Worm (Caenorhabditis elegans) whole organism, late embryonic: ENCODE measurements around the gene cblc-1.
A peak's percentile ranks its signal among the peaks of the same experiment; 100 is the strongest.
"Not testable (repeated sequence)": the region's sequence is repeated elsewhere in the genome, so short reads cannot be mapped to it uniquely, and the experiment has no call there.

ENCODE experiments used
- K02D7.2 ChIP-seq: sonication (generic microtip); optimal IDR thresholded peaks from 2 replicates; lab custom pipeline; 2017; ENCODE audit warnings: mild to moderate bottlenecking, missing genetic modification characterization, missing compliant biosample characterization
- K09A11.1 ChIP-seq: sonication (generic microtip); optimal IDR thresholded peaks from 2 replicates; lab custom pipeline; 2017; ENCODE audit warnings: antibody characterized with exemption, mild to moderate bottlenecking, missing genetic modification characterization, missing compliant biosample characterization; ENCODE audit not compliant: insufficient read depth
- T23F11.4 ChIP-seq: fragments of 200-800 bp; sonication (Bioruptor generic); optimal IDR thresholded peaks from 2 replicates; lab custom pipeline; 2018; ENCODE audit warnings: mild to moderate bottlenecking, missing genetic modification characterization, missing compliant biosample characterization
- ama-1 ChIP-seq: fragments of 150-350 bp; optimal IDR thresholded peaks from 2 replicates; lab custom pipeline; 2014
- ceh-14 ChIP-seq: sonication (generic microtip); optimal IDR thresholded peaks from 2 replicates; lab custom pipeline; 2016; ENCODE audit warnings: missing genotype, missing genetic modification characterization, missing compliant biosample characterization
- ceh-18 ChIP-seq: sonication (generic microtip); optimal IDR thresholded peaks from 2 replicates; lab custom pipeline; 2016; ENCODE audit warnings: missing genetic modification characterization, missing compliant biosample characterization
- ceh-19 ChIP-seq: fragments of 200-800 bp; sonication (Bioruptor generic); optimal IDR thresholded peaks from 2 replicates; lab custom pipeline; 2018; ENCODE audit warnings: mild to moderate bottlenecking, missing genetic modification characterization, missing compliant biosample characterization
- ceh-22 ChIP-seq: sonication (generic microtip); optimal IDR thresholded peaks from 2 replicates; lab custom pipeline; 2017; ENCODE audit warnings: missing biosample characterization, missing genetic modification characterization
- ceh-24 ChIP-seq: sonication (generic microtip); optimal IDR thresholded peaks from 2 replicates; lab custom pipeline; 2016; ENCODE audit warnings: mild to moderate bottlenecking, missing genetic modification characterization, missing compliant biosample characterization
- ceh-30 ChIP-seq: fragments of 150-350 bp; optimal IDR thresholded peaks from 2 replicates; lab custom pipeline; 2014; ENCODE audit warnings: missing biosample characterization, missing genetic modification characterization
- ceh-31 ChIP-seq: sonication (generic microtip); optimal IDR thresholded peaks from 2 replicates; lab custom pipeline; 2016; ENCODE audit warnings: missing genetic modification characterization, missing compliant biosample characterization
- ceh-34 ChIP-seq: sonication (generic microtip); optimal IDR thresholded peaks from 2 replicates; lab custom pipeline; 2016; ENCODE audit warnings: mild to moderate bottlenecking, missing genetic modification characterization, missing compliant biosample characterization
- ceh-48 ChIP-seq: sonication (generic microtip); optimal IDR thresholded peaks from 2 replicates; lab custom pipeline; 2016; ENCODE audit warnings: missing genetic modification characterization, inconsistent platforms, missing compliant biosample characterization
- ceh-9 ChIP-seq: sonication (generic microtip); optimal IDR thresholded peaks from 2 replicates; lab custom pipeline; 2016; ENCODE audit warnings: mild to moderate bottlenecking, missing genetic modification characterization, inconsistent platforms, missing compliant biosample characterization
- dve-1 ChIP-seq: sonication (generic microtip); optimal IDR thresholded peaks from 2 replicates; lab custom pipeline; 2017; ENCODE audit warnings: antibody characterized with exemption, mild to moderate bottlenecking, missing genetic modification characterization, missing compliant biosample characterization
- elt-2 ChIP-seq: sonication (generic microtip); optimal IDR thresholded peaks from 2 replicates; lab custom pipeline; 2016; ENCODE audit warnings: missing genetic modification reagents, missing genetic modification characterization, missing compliant biosample characterization
- elt-4 ChIP-seq: sonication (generic microtip); optimal IDR thresholded peaks from 2 replicates; lab custom pipeline; 2016; ENCODE audit warnings: missing genetic modification characterization, missing compliant biosample characterization
- ets-4 ChIP-seq: sonication (generic microtip); optimal IDR thresholded peaks from 2 replicates; lab custom pipeline; 2016; ENCODE audit warnings: missing genetic modification characterization, missing compliant biosample characterization
- eyg-1 ChIP-seq: sonication (generic microtip); optimal IDR thresholded peaks from 2 replicates; lab custom pipeline; 2016; ENCODE audit warnings: missing genotype, missing genetic modification characterization, missing compliant biosample characterization
- fkh-6 ChIP-seq: sonication (generic microtip); optimal IDR thresholded peaks from 2 replicates; lab custom pipeline; 2016; ENCODE audit warnings: missing genetic modification characterization, missing compliant biosample characterization
- hlh-30 ChIP-seq: sonication (generic microtip); optimal IDR thresholded peaks from 2 replicates; lab custom pipeline; 2017; ENCODE audit warnings: antibody characterized with exemption, missing genetic modification characterization, missing compliant biosample characterization; ENCODE audit not compliant: insufficient read depth
- lim-6 ChIP-seq: sonication (generic microtip); optimal IDR thresholded peaks from 2 replicates; lab custom pipeline; 2016; ENCODE audit warnings: missing genetic modification characterization, missing compliant biosample characterization
- mec-3 ChIP-seq: sonication (generic microtip); optimal IDR thresholded peaks from 2 replicates; lab custom pipeline; 2016; ENCODE audit warnings: borderline replicate concordance, missing genetic modification characterization, missing compliant biosample characterization
- nfya-1 ChIP-seq: sonication (generic microtip); optimal IDR thresholded peaks from 2 replicates; lab custom pipeline; 2017; ENCODE audit warnings: missing genetic modification characterization, mild to moderate bottlenecking, missing compliant biosample characterization, antibody characterized with exemption, moderate library complexity
- pat-9 ChIP-seq: fragments of 200-800 bp; sonication (Bioruptor generic); optimal IDR thresholded peaks from 2 replicates; lab custom pipeline; 2018; ENCODE audit warnings: mild to moderate bottlenecking, missing genetic modification characterization, moderate library complexity, missing compliant biosample characterization
- pax-1 ChIP-seq: fragments of 150-350 bp; optimal IDR thresholded peaks from 2 replicates; lab custom pipeline; 2014; ENCODE audit warnings: missing biosample characterization, missing genetic modification characterization
- pqm-1 ChIP-seq: sonication (generic microtip); optimal IDR thresholded peaks from 2 replicates; lab custom pipeline; 2016; ENCODE audit warnings: missing genetic modification characterization, missing compliant biosample characterization
- rnt-1 ChIP-seq: sonication (generic microtip); optimal IDR thresholded peaks from 2 replicates; lab custom pipeline; 2016; ENCODE audit warnings: missing genetic modification characterization, missing compliant biosample characterization
- sdc-2 ChIP-seq: sonication (generic microtip); optimal IDR thresholded peaks from 2 replicates; lab custom pipeline; 2016; ENCODE audit warnings: missing genotype, missing genetic modification characterization, missing compliant biosample characterization
- sox-2 ChIP-seq: fragments of 200-800 bp; sonication (Bioruptor generic); IDR thresholded peaks from 2 replicates; pipeline ENCODE4 v1.3.6; 2022; ENCODE audit warnings: missing genetic modification reagents, missing genetic modification characterization, missing compliant biosample characterization
- tbx-2 ChIP-seq: sonication (generic microtip); optimal IDR thresholded peaks from 2 replicates; lab custom pipeline; 2016; ENCODE audit warnings: missing genetic modification characterization, missing compliant biosample characterization
- unc-42 ChIP-seq: sonication (generic microtip); optimal IDR thresholded peaks from 2 replicates; lab custom pipeline; 2016; ENCODE audit warnings: missing genotype, missing genetic modification characterization, missing compliant biosample characterization
- unc-55 ChIP-seq: sonication (generic microtip); optimal IDR thresholded peaks from 2 replicates; lab custom pipeline; 2017; ENCODE audit warnings: missing biosample characterization, missing genetic modification reagents, missing genetic modification characterization
- unc-86 ChIP-seq: sonication (generic microtip); optimal IDR thresholded peaks from 2 replicates; lab custom pipeline; 2016; ENCODE audit warnings: missing genetic modification characterization, missing compliant biosample characterization
- zip-5 ChIP-seq: sonication (generic microtip); optimal IDR thresholded peaks from 2 replicates; lab custom pipeline; 2016; ENCODE audit warnings: missing genetic modification characterization, missing compliant biosample characterization

Gene cblc-1

DNA sequence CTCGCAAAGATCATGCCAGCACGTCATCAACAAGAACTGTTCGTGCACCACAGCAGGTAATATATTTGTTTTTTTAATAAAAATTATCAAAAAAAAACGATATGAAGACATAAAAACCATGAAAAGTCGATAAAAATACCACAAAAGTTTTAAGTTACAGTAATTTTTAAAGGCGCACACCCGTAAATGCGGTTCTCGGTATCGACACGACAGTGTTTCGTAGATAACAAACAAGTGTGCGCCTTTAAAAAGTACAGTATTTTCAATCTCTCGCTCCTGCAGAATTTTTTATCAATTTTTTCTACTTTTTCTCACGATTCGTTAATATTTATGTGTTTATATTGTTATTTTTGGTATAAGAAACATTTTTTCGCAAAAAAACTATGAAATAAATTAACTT, 35.6 kb downstream of the cblc-1 start:
- TF ChIP-seq ama-1 (lab: Kevin White, UChicago) (no peak), T23F11.4 (GFP tag; lab: Kevin White, UChicago) (no peak), ceh-24 (tag; lab: Kevin White, UChicago) (no peak), dve-1 (no peak), ceh-19 (GFP tag; lab: Kevin White, UChicago) (no peak), elt-4 (tag; lab: Kevin White, UChicago) (no peak), K02D7.2 (tag; lab: Kevin White, UChicago) (no peak), eyg-1 (tag; lab: Kevin White, UChicago) (no peak)
- TF ChIP-seq, all 69 proteins: peak for 0

DNA sequence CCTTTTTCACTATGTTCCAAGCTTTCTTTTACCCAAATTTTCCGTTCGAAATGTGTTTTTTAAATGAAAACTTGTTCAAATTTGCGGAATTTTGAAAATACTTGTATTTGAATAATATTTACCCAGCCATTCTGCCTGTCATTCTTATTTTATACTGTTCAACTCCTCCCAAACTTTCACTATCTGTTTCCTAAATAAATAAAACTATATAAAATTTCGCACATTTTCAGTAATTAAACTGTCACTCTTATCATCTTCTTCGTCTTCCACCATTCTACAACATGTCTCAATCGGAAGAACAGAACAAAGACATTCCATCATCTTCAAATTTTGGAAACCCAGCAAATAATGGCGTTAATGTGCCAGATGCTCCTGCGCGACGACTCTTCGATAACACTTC, 36.2 kb downstream of the cblc-1 start, which contains the start of gene btbd-10:
Gene btbd-10 (plus strand): TSS at position 231 of the 400 bp plus-strand sequence.
- TF ChIP-seq unc-55 (GFP tag; lab: Kevin White, UChicago): no peak
- TF ChIP-seq K02D7.2 (tag; lab: Kevin White, UChicago): no peak
- no peak for TF ChIP-seq pat-9 (tag; lab: Kevin White, UChicago)
- no peak for TF ChIP-seq zip-5 (tag; lab: Kevin White, UChicago)
- TF ChIP-seq unc-42 (tag; lab: Kevin White, UChicago): no peak
- TF ChIP-seq unc-86 (tag; lab: Kevin White, UChicago): no peak
- no peak for TF ChIP-seq fkh-6 (tag; lab: Kevin White, UChicago)
- no peak for TF ChIP-seq ceh-22 (tag; lab: Kevin White, UChicago)
- no peak for TF ChIP-seq ceh-19 (GFP tag; lab: Kevin White, UChicago)
- no peak for TF ChIP-seq ceh-14 (tag; lab: Kevin White, UChicago)
- no peak for TF ChIP-seq eyg-1 (tag; lab: Kevin White, UChicago)
- no peak for TF ChIP-seq ceh-34 (tag; lab: Kevin White, UChicago)

DNA sequence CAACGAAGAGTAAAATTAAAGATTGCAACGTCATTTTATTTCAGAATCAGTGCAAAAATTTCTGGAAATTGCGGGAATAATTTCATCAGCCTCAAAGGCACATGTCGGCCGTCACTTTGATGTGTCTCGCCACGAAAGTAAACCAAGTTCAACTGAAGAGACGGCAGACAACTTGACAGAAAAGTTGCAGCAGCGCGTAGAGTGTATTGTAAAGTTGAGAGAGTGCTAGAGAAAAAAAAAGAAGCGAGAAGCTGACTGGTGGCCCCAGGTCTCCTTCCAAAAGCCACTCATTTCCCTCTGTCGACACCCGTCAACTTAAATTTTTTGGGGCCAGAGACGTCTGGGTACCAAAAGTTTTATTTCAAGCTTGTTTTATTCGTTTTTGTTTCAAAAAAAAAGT, 36.7 kb downstream of the cblc-1 start:
- TF ChIP-seq rnt-1 (tag; lab: Kevin White, UChicago) (peak; percentile 70), sox-2 (no peak), unc-55 (GFP tag; lab: Kevin White, UChicago) (peak; percentile 98), unc-42 (tag; lab: Kevin White, UChicago) (peak; percentile 86), ceh-30 (tag; lab: Kevin White, UChicago) (peak; percentile 47), hlh-30 (tag; lab: Kevin White, UChicago) (peak; percentile 56), ceh-18 (tag; lab: Kevin White, UChicago) (peak; percentile 47), ceh-9 (tag; lab: Kevin White, UChicago) (no peak), tbx-2 (tag; lab: Kevin White, UChicago) (peak; percentile 34), nfya-1 (peak; percentile 87), ets-4 (tag; lab: Kevin White, UChicago) (peak; percentile 1), dve-1 (peak; percentile 44), elt-2 (tag; lab: Kevin White, UChicago) (peak; percentile 7), ceh-22 (tag; lab: Kevin White, UChicago) (no peak), ceh-31 (tag; lab: Kevin White, UChicago) (peak; percentile 64)

DNA sequence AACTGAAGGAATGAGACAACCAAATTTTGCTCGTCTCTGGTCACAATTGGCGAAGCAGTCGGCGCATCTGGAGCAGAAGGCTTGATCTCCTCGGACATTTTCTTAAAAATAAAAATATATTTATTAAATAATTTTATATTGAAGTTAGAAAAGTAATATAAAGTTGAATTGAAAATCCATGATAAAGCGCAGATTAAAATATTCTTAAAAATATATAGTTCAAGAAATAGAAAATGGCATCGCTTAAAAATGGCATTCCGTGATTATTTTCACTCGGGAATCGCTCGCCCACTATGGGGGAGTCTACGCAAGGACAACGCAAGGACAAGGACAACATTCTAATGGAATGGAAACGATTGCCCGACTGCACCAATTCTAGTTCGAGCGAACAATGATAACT, 37.3 kb downstream of the cblc-1 start, which contains the start of gene sgt-1:
Gene sgt-1 (minus strand): TSS at position 101 of the 400 bp plus-strand sequence.
- not testable (repeated sequence) for TF ChIP-seq lim-6, tbx-2, mec-3 (tag; lab: Kevin White, UChicago)

DNA sequence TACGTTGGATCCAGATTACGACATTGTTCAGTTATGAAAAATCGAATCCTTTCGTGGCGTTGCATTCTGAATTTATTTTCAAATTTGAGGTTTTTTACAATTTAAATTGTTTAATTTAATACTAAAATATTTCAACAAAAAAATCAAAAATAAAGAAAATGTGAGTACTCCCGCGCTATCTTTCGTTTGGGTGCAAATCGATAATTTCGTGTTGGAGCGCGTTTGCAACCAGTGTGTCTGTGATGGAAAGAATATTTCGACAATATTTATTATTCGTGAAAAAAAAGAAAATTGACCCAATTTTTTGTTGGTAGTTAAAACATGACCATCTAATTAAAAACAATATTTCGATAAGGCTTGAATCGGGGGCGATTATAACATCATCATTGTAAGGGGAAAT, 38.9 kb downstream of the cblc-1 start, which contains the start of gene R05F9.9:
Gene R05F9.9 (minus strand): TSS at position 66 of the 400 bp plus-strand sequence.
- TF ChIP-seq pax-1 (tag; lab: Kevin White, UChicago) (no peak), unc-42 (tag; lab: Kevin White, UChicago) (no peak), K02D7.2 (tag; lab: Kevin White, UChicago) (no peak), ceh-48 (tag; lab: Kevin White, UChicago) (peak; percentile 79), pqm-1 (tag; lab: Kevin White, UChicago) (no peak), ceh-30 (tag; lab: Kevin White, UChicago) (no peak), sdc-2 (tag; lab: Kevin White, UChicago) (no peak), K09A11.1 (tag; lab: Kevin White, UChicago) (no peak), elt-2 (tag; lab: Kevin White, UChicago) (peak; percentile 35), ceh-24 (tag; lab: Kevin White, UChicago) (no peak)
